Worm (Caenorhabditis elegans): ENCODE results near the gene mrps-21.

DNA sequence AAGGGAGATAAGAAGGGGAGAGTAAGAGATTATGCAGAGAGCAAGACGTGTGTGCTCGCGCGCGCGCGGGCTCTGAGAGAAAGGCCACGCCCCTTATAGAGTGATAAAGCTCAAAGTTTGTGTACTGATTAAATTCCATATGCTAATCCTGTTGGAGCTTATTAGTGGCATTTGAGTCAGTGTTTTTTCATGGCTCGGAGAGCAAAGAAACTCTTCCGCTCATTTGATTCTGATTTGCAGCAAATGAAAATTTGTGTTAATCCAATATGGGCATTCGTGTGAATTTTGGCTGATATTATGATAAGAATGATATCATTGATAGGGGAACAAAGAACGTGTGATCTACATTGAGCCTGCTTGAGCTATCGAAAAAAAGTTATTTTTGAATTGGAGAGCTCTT, 45.8 kb downstream of the mrps-21 start:
- TF ChIP-seq ztf-23 (GFP tag; IDR thresholded peaks at IDR 0.05) (no peak), tab-1 (GFP tag; IDR thresholded peaks at IDR 0.05) (no peak), klf-2 (GFP tag; conservative IDR thresholded peaks at IDR 0.05) (no peak), cog-1 (tag; optimal IDR thresholded peaks at IDR 0.05) (no peak)
